Fruit fly (Drosophila melanogaster) whole organism, embryonic: ENCODE data around the gene IRSp53.

Experiments used
- ATbp ChIP-seq: fragments of 200-800 bp; sonication (Bioruptor generic); optimal IDR thresholded peaks from 2 replicates; lab custom pipeline; 2017; ENCODE audit warnings: missing biosample characterization, mild to moderate bottlenecking, missing genetic modification characterization, missing genetic modification reagents
- Abd-B ChIP-seq: fragments of 200-800 bp; sonication (Bioruptor generic); optimal IDR thresholded peaks from 2 replicates; lab custom pipeline; 2018; ENCODE audit warnings: missing biosample characterization, mild to moderate bottlenecking, missing genetic modification characterization, moderate library complexity
- Asciz ChIP-seq: fragments of 200-800 bp; sonication (Bioruptor generic); optimal IDR thresholded peaks from 2 replicates; lab custom pipeline; 2017; ENCODE audit warnings: missing biosample characterization, mild to moderate bottlenecking, missing genetic modification characterization, missing genetic modification reagents
- CG10147 ChIP-seq: fragments of 200-800 bp; sonication (Bioruptor generic); optimal IDR thresholded peaks from 2 replicates; lab custom pipeline; 2019; ENCODE audit warnings: missing biosample characterization, mild to moderate bottlenecking, missing genetic modification characterization, moderate library complexity
- CG10366 ChIP-seq: fragments of 200-800 bp; sonication (Bioruptor generic); IDR thresholded peaks from 2 replicates; pipeline ENCODE4 v1.3.6; 2022; ENCODE audit warnings: missing biosample characterization, missing genetic modification characterization
- CG14441 ChIP-seq: fragments of 200-800 bp; sonication (Bioruptor generic); IDR thresholded peaks from 2 replicates; pipeline ENCODE4 v1.3.6; 2022; ENCODE audit warnings: missing biosample characterization, missing genetic modification characterization
- CG14667 ChIP-seq: fragments of 200-800 bp; sonication (Bioruptor generic); IDR thresholded peaks from 2 replicates; pipeline ENCODE4 v1.3.6; 2022; ENCODE audit warnings: missing biosample characterization, missing genetic modification characterization
- CG1603 ChIP-seq: fragments of 200-800 bp; sonication (Bioruptor generic); optimal IDR thresholded peaks from 2 replicates; lab custom pipeline; 2019; ENCODE audit warnings: missing biosample characterization, mild to moderate bottlenecking, missing genetic modification characterization, moderate library complexity
- CG16815 ChIP-seq: fragments of 200-800 bp; sonication (Bioruptor generic); optimal IDR thresholded peaks from 3 replicates; lab custom pipeline; 2017; ENCODE audit warnings: missing biosample characterization, mild to moderate bottlenecking, missing genetic modification characterization
- CG16863 ChIP-seq: fragments of 200-800 bp; sonication (Bioruptor generic); optimal IDR thresholded peaks from 3 replicates; lab custom pipeline; 2016; ENCODE audit warnings: missing biosample characterization, missing genetic modification characterization
- CG17328 ChIP-seq: fragments of 200-800 bp; sonication (Bioruptor generic); IDR thresholded peaks from 2 replicates; pipeline ENCODE4 v1.3.6; 2022; ENCODE audit warnings: missing biosample characterization, missing genetic modification characterization
- CG17385 ChIP-seq: fragments of 200-800 bp; sonication (Bioruptor generic); optimal IDR thresholded peaks from 3 replicates; lab custom pipeline; 2018; ENCODE audit warnings: missing biosample characterization, mild to moderate bottlenecking, missing genetic modification characterization
- CG17802 ChIP-seq: fragments of 200-800 bp; sonication (Bioruptor generic); optimal IDR thresholded peaks from 2 replicates; lab custom pipeline; 2018; ENCODE audit warnings: missing biosample characterization, mild to moderate bottlenecking, missing genetic modification characterization, moderate library complexity
- CG18011 ChIP-seq: fragments of 200-800 bp; sonication (Bioruptor generic); optimal IDR thresholded peaks from 2 replicates; lab custom pipeline; 2017; ENCODE audit warnings: missing biosample characterization, missing genetic modification characterization, mild to moderate bottlenecking, moderate library complexity, missing genotype
- CG2202 ChIP-seq: fragments of 200-800 bp; sonication (Bioruptor generic); optimal IDR thresholded peaks from 2 replicates; lab custom pipeline; 2018; ENCODE audit warnings: missing biosample characterization, mild to moderate bottlenecking, missing genetic modification characterization
- CG2678 ChIP-seq: fragments of 200-800 bp; sonication (Bioruptor generic); optimal IDR thresholded peaks from 3 replicates; lab custom pipeline; 2019; ENCODE audit warnings: missing biosample characterization, mild to moderate bottlenecking, missing genetic modification characterization, moderate library complexity
- CG4820 ChIP-seq: fragments of 200-800 bp; sonication (Bioruptor generic); optimal IDR thresholded peaks from 3 replicates; lab custom pipeline; 2016; ENCODE audit warnings: missing biosample characterization, missing genetic modification characterization
- CG6813 ChIP-seq: fragments of 200-800 bp; sonication (Bioruptor generic); optimal IDR thresholded peaks from 2 replicates; lab custom pipeline; 2017; ENCODE audit warnings: missing biosample characterization, missing genetic modification characterization, mild to moderate bottlenecking, moderate library complexity, missing genetic modification reagents
- CG7357 ChIP-seq: fragments of 200-800 bp; sonication (Bioruptor generic); IDR thresholded peaks from 3 replicates; pipeline ENCODE4 v1.3.6; 2022; ENCODE audit warnings: missing biosample characterization, missing genetic modification characterization
- CG7745 ChIP-seq: fragments of 200-800 bp; sonication (Bioruptor generic); optimal IDR thresholded peaks from 2 replicates; lab custom pipeline; 2018; ENCODE audit warnings: missing biosample characterization, mild to moderate bottlenecking, missing genetic modification characterization, moderate library complexity
- CG8359 ChIP-seq: fragments of 200-800 bp; sonication (Bioruptor generic); optimal IDR thresholded peaks from 2 replicates; lab custom pipeline; 2017; ENCODE audit warnings: missing biosample characterization, mild to moderate bottlenecking, missing genetic modification characterization, borderline replicate concordance
- CG8388 ChIP-seq: fragments of 200-800 bp; sonication (Bioruptor generic); optimal IDR thresholded peaks from 2 replicates; lab custom pipeline; 2019; ENCODE audit warnings: missing biosample characterization, mild to moderate bottlenecking, missing genetic modification characterization, moderate library complexity
- CG8924 ChIP-seq: fragments of 200-800 bp; optimal IDR thresholded peaks from 3 replicates; lab custom pipeline; 2019; ENCODE audit warnings: missing biosample characterization, mild to moderate bottlenecking, missing genetic modification characterization, moderate library complexity
- CG9437 ChIP-seq: fragments of 200-800 bp; sonication (Bioruptor generic); optimal IDR thresholded peaks from 2 replicates; lab custom pipeline; 2018; ENCODE audit warnings: missing biosample characterization, mild to moderate bottlenecking, missing genetic modification characterization
- CG9797 ChIP-seq: fragments of 200-800 bp; sonication (Bioruptor generic); optimal IDR thresholded peaks from 3 replicates; lab custom pipeline; 2018; ENCODE audit warnings: missing biosample characterization, mild to moderate bottlenecking, missing genetic modification characterization
- D19A ChIP-seq: fragments of 200-800 bp; optimal IDR thresholded peaks from 3 replicates; lab custom pipeline; 2019; ENCODE audit warnings: missing biosample characterization, mild to moderate bottlenecking, missing genetic modification characterization, moderate library complexity
- Fer2 ChIP-seq: fragments of 200-800 bp; sonication (Bioruptor generic); optimal IDR thresholded peaks from 2 replicates; lab custom pipeline; 2018; ENCODE audit warnings: missing biosample characterization, mild to moderate bottlenecking, missing genetic modification characterization, moderate library complexity
- Mad ChIP-seq: fragments of 200-800 bp; sonication (Bioruptor generic); optimal IDR thresholded peaks from 2 replicates; lab custom pipeline; 2016; ENCODE audit warnings: missing biosample characterization, missing genetic modification characterization
- abd-A ChIP-seq: fragments of 200-800 bp; sonication (Bioruptor generic); optimal IDR thresholded peaks from 3 replicates; lab custom pipeline; 2019; ENCODE audit warnings: missing biosample characterization, mild to moderate bottlenecking, missing genetic modification characterization, moderate library complexity
- ap ChIP-seq: fragments of 200-800 bp; sonication (Bioruptor generic); IDR thresholded peaks from 2 replicates; pipeline ENCODE4 v1.3.6; 2022; ENCODE audit warnings: missing biosample characterization, missing genetic modification characterization
- az2 ChIP-seq: fragments of 200-800 bp; sonication (Bioruptor generic); optimal IDR thresholded peaks from 3 replicates; lab custom pipeline; 2016; ENCODE audit warnings: missing biosample characterization, missing genetic modification characterization
- br ChIP-seq: fragments of >200 bp; optimal IDR thresholded peaks from 2 replicates; lab custom pipeline; 2017
- chinmo ChIP-seq: fragments of 200-800 bp; sonication (Bioruptor generic); IDR thresholded peaks from 4 replicates; pipeline ENCODE4 v1.3.6; 2022; ENCODE audit warnings: missing biosample characterization, missing genetic modification characterization; ENCODE audit not compliant: partially characterized antibody
- dati ChIP-seq: fragments of 200-800 bp; sonication (Bioruptor generic); IDR thresholded peaks from 2 replicates; pipeline ENCODE4 v1.3.6; 2022; ENCODE audit warnings: missing biosample characterization, missing genetic modification characterization
- dmrt99B ChIP-seq: fragments of 200-800 bp; sonication (Bioruptor generic); optimal IDR thresholded peaks from 2 replicates; lab custom pipeline; 2018; ENCODE audit warnings: missing biosample characterization, mild to moderate bottlenecking, missing genetic modification characterization, moderate library complexity
- ems ChIP-seq: fragments of 200-800 bp; sonication (Bioruptor generic); optimal IDR thresholded peaks from 3 replicates; lab custom pipeline; 2016; ENCODE audit warnings: missing biosample characterization, missing genetic modification characterization
- esg ChIP-seq: fragments of 200-800 bp; sonication (Bioruptor generic); conservative IDR thresholded peaks from 2 replicates; pipeline ENCODE4 v1.3.6; 2022; ENCODE audit warnings: missing biosample characterization, missing genetic modification characterization
- fd96Cb ChIP-seq: fragments of 200-800 bp; sonication (Bioruptor generic); optimal IDR thresholded peaks from 2 replicates; lab custom pipeline; 2018; ENCODE audit warnings: missing biosample characterization, mild to moderate bottlenecking, missing genetic modification characterization, moderate library complexity
- gce ChIP-seq: fragments of 200-800 bp; sonication (Bioruptor generic); IDR thresholded peaks from 3 replicates; pipeline ENCODE4 v1.3.6; 2022; ENCODE audit warnings: missing biosample characterization, missing genetic modification characterization
- kah ChIP-seq: fragments of 200-800 bp; sonication (Bioruptor generic); optimal IDR thresholded peaks from 2 replicates; lab custom pipeline; 2018; ENCODE audit warnings: missing biosample characterization, mild to moderate bottlenecking, missing genetic modification characterization
- nmo ChIP-seq: fragments of 200-800 bp; sonication (Bioruptor generic); optimal IDR thresholded peaks from 2 replicates; lab custom pipeline; 2018; ENCODE audit warnings: missing biosample characterization, mild to moderate bottlenecking, missing genetic modification characterization, moderate library complexity
- pan ChIP-seq, 4 experiments: fragments of >200 bp in 3 of 4; fragments of 200-800 bp in 1 of 4; sonication (Bioruptor generic) in 1 of 4; optimal IDR thresholded peaks in 3 of 4; IDR thresholded peaks in 1 of 4; 2 replicates each; pipeline versions ENCODE4 v1.3.6 to Lab custom; 2017 to 2022; ENCODE audit warnings: missing biosample characterization in 2 of 4, missing genetic modification characterization in 2 of 4, mixed read lengths in 1 of 4
- pros ChIP-seq: fragments of 200-800 bp; sonication (Bioruptor generic); optimal IDR thresholded peaks from 3 replicates; lab custom pipeline; 2019; ENCODE audit warnings: missing biosample characterization, mild to moderate bottlenecking, missing genetic modification characterization, moderate library complexity
- repo ChIP-seq: fragments of 200-800 bp; sonication (Bioruptor generic); optimal IDR thresholded peaks from 2 replicates; lab custom pipeline; 2016; ENCODE audit warnings: missing biosample characterization, missing genetic modification characterization
- sens-2 ChIP-seq: fragments of 200-800 bp; sonication (Bioruptor generic); IDR thresholded peaks from 2 replicates; pipeline ENCODE4 v1.3.6; 2022; ENCODE audit warnings: missing biosample characterization, missing genetic modification characterization
- seq ChIP-seq: fragments of 200-800 bp; sonication (Bioruptor generic); IDR thresholded peaks from 2 replicates; pipeline ENCODE4 v1.3.6; 2022; ENCODE audit warnings: missing biosample characterization, missing genetic modification characterization
- z ChIP-seq: fragments of 200-800 bp; sonication (Bioruptor generic); IDR thresholded peaks from 3 replicates; pipeline ENCODE4 v1.3.6; 2022; ENCODE audit warnings: missing biosample characterization, missing genetic modification characterization

The IRSp53 gene

dm6 chr3L:11148478-11149251 lies 12.8 kb downstream of the IRSp53 start (continued):
- TF ChIP-seq dati (GFP tag; lab: Robert Waterston, UW): no peak
- TF ChIP-seq CG2678 (tag; lab: Kevin White, UChicago): peak; percentile 65
- peak; percentile 29 for TF ChIP-seq CG17385
- TF ChIP-seq Mad (GFP tag; lab: Kevin White, UChicago): peak; percentile 8
- TF ChIP-seq sens-2 (GFP tag; lab: Robert Waterston, UW): no peak
- peak; percentile 15 for TF ChIP-seq CG8359 (GFP tag; lab: Kevin White, UChicago)
- TF ChIP-seq CG4820: peak; percentile 41
- TF ChIP-seq CG10147 (GFP tag; lab: Kevin White, UChicago): peak; percentile 32
- peak; percentile 41 for TF ChIP-seq ATbp (GFP tag; lab: Kevin White, UChicago)
- peak; percentile 6 for TF ChIP-seq Abd-B (GFP tag; lab: Kevin White, UChicago)
- TF ChIP-seq Asciz (GFP tag; lab: Kevin White, UChicago): peak; percentile 52
- TF ChIP-seq repo (GFP tag; lab: Kevin White, UChicago): no peak
- TF ChIP-seq dmrt99B (tag; lab: Kevin White, UChicago): peak; percentile 59
- peak; percentile 49 for TF ChIP-seq CG8924 (tag; lab: Kevin White, UChicago)
- TF ChIP-seq CG17328 (GFP tag; lab: Robert Waterston, UW): peak; percentile 27; the same call in 1 of the 2 replicates
- peak; percentile 49; the same call in 1 of the 2 replicates for TF ChIP-seq CG14441 (GFP tag; lab: Robert Waterston, UW)
- TF ChIP-seq CG1603 (tag; lab: Kevin White, UChicago): peak; percentile 39
- TF ChIP-seq CG18011 (GFP tag; lab: Kevin White, UChicago): no peak
- TF ChIP-seq CG7357 (GFP tag; lab: Robert Waterston, UW): peak; percentile 20; the same call in 1 of the 3 replicates
- peak; percentile 89; the same call in 2 of the 4 replicates for TF ChIP-seq chinmo (GFP tag; lab: Robert Waterston, UW)
- peak; percentile 23 for TF ChIP-seq CG16863
- peak; percentile 66 for TF ChIP-seq abd-A (tag; lab: Kevin White, UChicago)
- TF ChIP-seq CG7745: no peak
- TF ChIP-seq CG8388 (GFP tag; lab: Kevin White, UChicago): peak; percentile 55
- TF ChIP-seq Fer2 (tag; lab: Kevin White, UChicago): no peak
- TF ChIP-seq CG16815: peak; percentile 8
- TF ChIP-seq pan (optimal IDR thresholded peaks at IDR 0.05; lab: Kevin White, UChicago): no peak
- peak in 1 of 2 experiments; percentile 52 for TF ChIP-seq pan (GFP tag; optimal IDR thresholded peaks at IDR 0.05 in 1 of 2, IDR thresholded peaks at IDR 0.05 in 1 of 2)
- peak; percentile 26; the same call in 1 of the 2 replicates for TF ChIP-seq CG10366 (GFP tag; lab: Robert Waterston, UW)
- TF ChIP-seq fd96Cb (tag; lab: Kevin White, UChicago): peak; percentile 63
- TF ChIP-seq kah (GFP tag; lab: Kevin White, UChicago): no peak
- 0 out of 2 replicates have a peak, but pooled peaks have one; percentile 44 for TF ChIP-seq ap
- TF ChIP-seq CG9437: peak; percentile 35
- peak; percentile 3 for TF ChIP-seq ems (GFP tag; lab: Kevin White, UChicago)
- TF ChIP-seq CG14667: peak; percentile 22; the same call in 1 of the 2 replicates
- TF ChIP-seq CG9797 (GFP tag; lab: Kevin White, UChicago): no peak
- TF ChIP-seq br (lab: Kevin White, UChicago): no peak
- peak; percentile 40 for TF ChIP-seq nmo
- TF ChIP-seq esg (GFP tag; lab: Robert Waterston, UW): peak; percentile 16; the same call in 1 of the 2 replicates
- peak; percentile 17 for TF ChIP-seq CG17802 (tag; lab: Kevin White, UChicago)
- TF ChIP-seq seq: 0 out of 2 replicates have a peak, but pooled peaks have one; percentile 9
- TF ChIP-seq az2 (GFP tag; lab: Kevin White, UChicago): peak; percentile 27
- 0 out of 3 replicates have a peak, but pooled peaks have one; percentile 30 for TF ChIP-seq gce (GFP tag; lab: Robert Waterston, UW)
- peak; percentile 9 for TF ChIP-seq CG2202 (tag; lab: Kevin White, UChicago)
- TF ChIP-seq D19A (tag; lab: Kevin White, UChicago): peak; percentile 58
- TF ChIP-seq CG6813 (GFP tag; lab: Kevin White, UChicago): peak; percentile 29
- peak; percentile 26 for TF ChIP-seq pros (GFP tag; lab: Kevin White, UChicago)
- no peak for TF ChIP-seq z (GFP tag; lab: Robert Waterston, UW)
